Worm (Caenorhabditis elegans): ENCODE results near the gene pygl-1.

Gene pygl-1

DNA sequence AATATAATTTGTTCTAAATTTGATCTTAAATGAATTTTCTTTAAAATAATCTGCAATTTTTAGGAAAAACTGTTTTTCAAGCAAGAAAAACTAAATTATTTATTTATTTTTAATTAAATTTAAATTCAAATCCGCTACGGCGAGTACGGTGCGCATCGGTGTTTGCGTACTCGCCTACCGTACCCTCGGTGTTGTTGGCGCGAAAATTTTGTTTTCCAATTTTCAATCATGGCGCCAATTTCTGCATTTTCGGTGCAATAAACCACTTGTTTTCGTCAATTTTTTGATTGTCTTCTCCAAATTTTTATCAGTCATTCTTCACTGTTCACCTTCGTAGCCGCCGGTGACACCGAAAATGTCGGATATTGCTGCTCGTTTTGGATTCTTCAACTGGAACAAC lies at the start of gene pygl-1:
Gene pygl-1, plus strand, starts transcription at position 211 of the 400 bp plus-strand sequence.
- no peak for TF ChIP-seq egl-27 (tag; optimal IDR thresholded peaks at IDR 0.05)
- no peak for TF ChIP-seq ztf-11 (tag; optimal IDR thresholded peaks at IDR 0.05)
- TF ChIP-seq lsy-2 (tag; optimal IDR thresholded peaks at IDR 0.05) = peak in 1 of 2 experiments; percentile 81
- TF ChIP-seq snpc-4 (tag; optimal IDR thresholded peaks at IDR 0.05) = no peak
- TF ChIP-seq lin-11 (tag; optimal IDR thresholded peaks at IDR 0.05) = no peak
- no peak for TF ChIP-seq sma-3 (GFP tag; optimal IDR thresholded peaks at IDR 0.05)

DNA sequence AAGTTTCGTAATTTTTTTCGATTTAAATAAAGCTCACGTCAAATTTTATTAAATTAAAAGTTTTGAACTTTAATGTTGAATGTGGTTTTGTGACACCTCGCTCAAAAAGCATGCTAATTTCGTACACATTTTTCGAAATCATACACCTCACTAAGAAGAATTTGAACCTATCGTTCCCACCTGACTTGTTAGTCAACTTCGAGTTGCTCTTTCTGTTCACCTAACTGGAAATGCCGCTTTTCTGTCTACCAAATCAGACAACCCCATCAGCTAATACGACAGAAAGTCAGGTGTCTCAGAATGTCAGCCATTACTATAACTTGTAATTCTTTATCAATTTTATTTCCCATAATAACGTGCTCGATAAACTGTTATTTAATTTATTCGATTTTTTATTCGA lies 48.4 kb upstream of the pygl-1 start, which contains the start of gene srbc-66:
Gene srbc-66, plus strand, starts transcription at position 301 of the 400 bp plus-strand sequence.
- TF ChIP-seq F13H6.1 (tag; optimal IDR thresholded peaks at IDR 0.05) (no peak), unc-62 (GFP tag; optimal IDR thresholded peaks at IDR 0.05) (no peak), fos-1 (tag; optimal IDR thresholded peaks at IDR 0.05) (no peak), elt-3 (tag; optimal IDR thresholded peaks at IDR 0.05) (no peak), ceh-16 (tag; optimal IDR thresholded peaks at IDR 0.05) (no peak)

DNA sequence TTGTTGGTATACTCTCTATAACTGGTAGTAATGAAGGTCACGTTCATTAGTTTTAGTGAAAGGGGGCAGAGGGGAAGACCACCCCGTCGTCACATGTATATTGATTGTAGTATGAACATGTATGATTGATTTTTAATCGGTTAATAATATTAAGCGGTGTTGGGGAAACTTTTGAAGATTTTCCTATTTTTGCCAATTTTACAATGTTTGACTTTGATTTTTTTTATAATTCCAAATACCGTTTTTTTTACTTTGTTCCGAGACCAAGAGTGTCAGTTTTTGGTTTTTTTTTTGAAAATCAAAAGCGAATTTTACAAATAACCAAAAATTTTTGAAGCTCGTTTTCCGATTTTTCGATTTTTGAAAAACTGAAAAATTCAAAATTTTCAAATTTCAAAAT lies 43.6 kb upstream of the pygl-1 start, which contains the start of gene nhr-221:
Gene nhr-221, minus strand, starts transcription at position 101 of the 400 bp plus-strand sequence.
- TF ChIP-seq nhr-237 (tag; optimal IDR thresholded peaks at IDR 0.05) = no peak
- TF ChIP-seq nhr-129 (tag; optimal IDR thresholded peaks at IDR 0.05) = no peak
- no peak for TF ChIP-seq peb-1 (tag; optimal IDR thresholded peaks at IDR 0.05)
- no peak for TF ChIP-seq nhr-12 (tag; optimal IDR thresholded peaks at IDR 0.05)
- no peak for TF ChIP-seq lin-13 (GFP tag; optimal IDR thresholded peaks at IDR 0.05)
- TF ChIP-seq unc-62 (GFP tag; optimal IDR thresholded peaks at IDR 0.05) = no peak
- no peak for TF ChIP-seq C34F6.9 (tag; optimal IDR thresholded peaks at IDR 0.05)
- TF ChIP-seq zag-1 (tag; optimal IDR thresholded peaks at IDR 0.05) = no peak
- TF ChIP-seq egl-27 (tag; optimal IDR thresholded peaks at IDR 0.05) = no peak
- no peak for TF ChIP-seq snpc-4 (tag; optimal IDR thresholded peaks at IDR 0.05)
- TF ChIP-seq lin-39 (tag; optimal IDR thresholded peaks at IDR 0.05) = no peak
- no peak for TF ChIP-seq unc-55 (GFP tag; optimal IDR thresholded peaks at IDR 0.05)
- no peak for TF ChIP-seq ztf-1 (GFP tag; conservative IDR thresholded peaks at IDR 0.05)
- no peak for TF ChIP-seq R02D3.7 (tag; optimal IDR thresholded peaks at IDR 0.05)
- no peak for TF ChIP-seq lsy-2 (tag; optimal IDR thresholded peaks at IDR 0.05)
- no peak for TF ChIP-seq ceh-16 (tag; optimal IDR thresholded peaks at IDR 0.05)
- TF ChIP-seq mbf-1 (tag; optimal IDR thresholded peaks at IDR 0.05) = no peak
- no peak for TF ChIP-seq ama-1 (optimal IDR thresholded peaks at IDR 0.05)

DNA sequence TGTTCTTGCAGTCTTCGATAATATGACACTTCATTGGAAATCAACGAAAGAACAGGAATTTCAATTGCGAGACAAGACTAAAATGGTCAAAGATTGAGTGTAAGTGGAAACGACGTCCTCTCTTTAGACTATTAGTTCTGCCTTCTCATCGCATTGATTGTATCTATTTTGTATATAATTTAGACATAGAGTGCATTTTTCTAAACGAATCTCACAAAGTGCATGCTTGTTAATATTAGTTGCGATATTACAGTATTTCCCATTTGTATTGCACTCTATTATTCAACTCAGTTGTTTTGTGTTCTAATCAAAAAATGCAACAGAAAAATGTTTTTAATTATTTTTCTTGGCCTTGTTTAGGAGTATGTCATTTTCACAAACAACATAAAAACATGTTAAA lies 40.5 kb upstream of the pygl-1 start, which contains the start of gene nhr-93:
Gene nhr-93, minus strand, starts transcription at position 101 of the 400 bp plus-strand sequence.
- TF ChIP-seq ztf-11 (tag; optimal IDR thresholded peaks at IDR 0.05) = no peak
- TF ChIP-seq nhr-25 (tag; optimal IDR thresholded peaks at IDR 0.05) = no peak
- no peak for TF ChIP-seq nhr-12 (tag; optimal IDR thresholded peaks at IDR 0.05)
- no peak for TF ChIP-seq ceh-16 (tag; optimal IDR thresholded peaks at IDR 0.05)
- no peak for TF ChIP-seq nhr-6 (tag; optimal IDR thresholded peaks at IDR 0.05)
- TF ChIP-seq sem-4 (tag; optimal IDR thresholded peaks at IDR 0.05) = no peak
- no peak for TF ChIP-seq ztf-1 (GFP tag; conservative IDR thresholded peaks at IDR 0.05)

DNA sequence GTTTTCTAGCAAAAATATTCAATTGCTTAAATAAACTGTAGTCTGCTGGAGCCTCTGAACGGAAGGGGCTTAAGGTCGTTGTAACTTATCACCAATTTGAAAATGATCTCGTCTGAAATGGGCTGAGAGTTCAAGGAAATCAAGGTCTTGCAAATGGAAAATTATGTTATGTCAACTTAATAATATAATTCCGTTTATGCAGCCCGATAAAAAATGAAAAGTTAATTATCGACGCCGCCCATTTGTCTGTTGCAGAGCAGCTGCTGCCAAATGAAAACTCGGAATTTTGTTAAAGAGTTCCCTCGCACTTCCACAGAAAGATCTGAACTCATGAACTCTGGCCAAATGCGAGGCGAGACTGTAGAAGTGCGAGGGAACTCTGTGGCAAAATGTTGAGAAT lies 37.7 kb upstream of the pygl-1 start, which contains the start of gene srbc-67:
Gene srbc-67, minus strand, starts transcription at position 101 of the 400 bp plus-strand sequence.
- TF ChIP-seq ceh-16 (tag; optimal IDR thresholded peaks at IDR 0.05) (no peak), lin-11 (tag; optimal IDR thresholded peaks at IDR 0.05) (no peak), ZK546.5 (tag; optimal IDR thresholded peaks at IDR 0.05) (no peak), mdl-1 (tag; optimal IDR thresholded peaks at IDR 0.05) (no peak), peb-1 (tag; optimal IDR thresholded peaks at IDR 0.05) (no peak), lin-39 (tag; optimal IDR thresholded peaks at IDR 0.05) (no peak), aly-2 (tag; optimal IDR thresholded peaks at IDR 0.05) (no peak), unc-62 (GFP tag; optimal IDR thresholded peaks at IDR 0.05) (no peak), skn-1 (tag; optimal IDR thresholded peaks at IDR 0.05) (no peak), F13H6.1 (tag; optimal IDR thresholded peaks at IDR 0.05) (no peak), egl-27 (tag; optimal IDR thresholded peaks at IDR 0.05) (no peak), sem-4 (tag; optimal IDR thresholded peaks at IDR 0.05) (no peak), ztf-11 (tag; optimal IDR thresholded peaks at IDR 0.05) (no peak)

DNA sequence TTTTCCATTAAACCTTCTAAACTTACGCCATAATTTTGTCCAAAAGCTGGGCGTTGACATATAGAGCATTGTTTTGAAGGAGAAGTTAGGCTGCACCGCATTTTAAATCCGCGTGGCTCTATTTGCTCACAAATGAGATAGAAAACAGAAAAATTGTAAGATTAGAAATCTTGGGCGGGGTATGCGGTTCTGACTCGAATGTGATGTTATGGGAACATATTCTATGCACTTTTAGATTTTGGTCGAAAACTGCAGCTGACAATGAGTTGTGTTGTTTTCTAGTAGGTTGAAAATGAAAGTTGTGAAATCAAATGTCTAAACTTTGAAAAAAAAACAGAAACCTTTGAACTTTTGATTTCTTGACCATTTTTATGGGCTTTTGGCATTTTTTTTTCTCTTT lies 35.5 kb upstream of the pygl-1 start, which contains the start of gene nhr-222:
Gene nhr-222, minus strand, starts transcription at position 101 of the 400 bp plus-strand sequence.
- TF ChIP-seq C34F6.9 (tag; optimal IDR thresholded peaks at IDR 0.05) = no peak
- TF ChIP-seq skn-1 (tag; optimal IDR thresholded peaks at IDR 0.05) = no peak
- TF ChIP-seq nhr-25 (tag; optimal IDR thresholded peaks at IDR 0.05) = no peak
- no peak for TF ChIP-seq fos-1 (tag; optimal IDR thresholded peaks at IDR 0.05)
- no peak for TF ChIP-seq gmeb-1 (tag; optimal IDR thresholded peaks at IDR 0.05)
- TF ChIP-seq unc-62 (GFP tag; optimal IDR thresholded peaks at IDR 0.05) = no peak
